Worm (Caenorhabditis elegans) whole organism, mixed stage, embryonic: ENCODE data around the gene ZK945.7.

Experiments
- M03D4.4 ChIP-seq: sonication (generic microtip); optimal IDR thresholded peaks from 2 replicates; lab custom pipeline; 2017; ENCODE audit warnings: mild to moderate bottlenecking, missing genetic modification characterization, missing compliant biosample characterization
- elt-1 ChIP-seq: sonication (generic microtip); optimal IDR thresholded peaks from 2 replicates; lab custom pipeline; 2017; ENCODE audit warnings: missing genetic modification characterization, mild to moderate bottlenecking, missing compliant biosample characterization, antibody characterized with exemption, moderate library complexity, borderline replicate concordance; ENCODE audit not compliant: insufficient read depth
- lin-13 ChIP-seq: fragments of 150-350 bp; optimal IDR thresholded peaks from 2 replicates; lab custom pipeline; 2014; ENCODE audit warnings: missing biosample characterization, missing genetic modification characterization
- lin-32 ChIP-seq: fragments of 200-800 bp; sonication (Bioruptor generic); optimal IDR thresholded peaks from 2 replicates; lab custom pipeline; 2018; ENCODE audit warnings: mild to moderate bottlenecking, missing genetic modification characterization, missing compliant biosample characterization
- lsy-2 ChIP-seq: fragments of 150-350 bp; optimal IDR thresholded peaks from 2 replicates; lab custom pipeline; 2014; ENCODE audit warnings: missing biosample characterization, missing genetic modification characterization
- mab-5 ChIP-seq: fragments of 150-350 bp; optimal IDR thresholded peaks from 2 replicates; lab custom pipeline; 2014; ENCODE audit warnings: missing biosample characterization, missing genetic modification characterization
- mep-1 ChIP-seq: fragments of 150-350 bp; optimal IDR thresholded peaks from 2 replicates; lab custom pipeline; 2017; ENCODE audit warnings: missing biosample characterization, missing genetic modification reagents, missing genetic modification characterization, inconsistent platforms
- mls-2 ChIP-seq: sonication (generic microtip); optimal IDR thresholded peaks from 2 replicates; lab custom pipeline; 2016; ENCODE audit warnings: mild to moderate bottlenecking, missing genetic modification characterization, moderate library complexity, missing compliant biosample characterization
- nhr-237 ChIP-seq: fragments of 150-350 bp; optimal IDR thresholded peaks from 2 replicates; lab custom pipeline; 2014; ENCODE audit warnings: missing biosample characterization, missing genetic modification characterization
- unc-62 ChIP-seq: fragments of 150-350 bp; optimal IDR thresholded peaks from 2 replicates; lab custom pipeline; 2014; ENCODE audit warnings: missing biosample characterization, missing genetic modification reagents, missing genetic modification characterization

DNA sequence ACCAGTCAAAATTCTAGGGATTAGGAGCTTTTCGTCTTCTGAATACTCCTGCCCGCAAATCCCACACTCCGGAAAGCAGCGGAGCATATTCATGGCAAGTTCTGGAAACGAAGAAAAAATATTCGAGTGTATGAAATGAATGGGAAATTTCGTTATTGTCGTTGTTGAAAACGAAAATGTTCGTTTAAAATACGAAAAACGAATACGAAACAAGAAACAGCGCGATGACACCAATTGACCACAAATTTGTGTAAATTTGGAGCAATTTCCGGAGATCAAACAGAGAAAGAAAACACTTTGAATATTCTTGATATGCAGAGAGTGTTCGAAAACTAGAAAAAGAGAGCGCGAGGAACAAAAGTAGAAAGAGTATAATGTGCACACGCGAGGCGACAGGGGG is 2.7 kb downstream of the ZK945.7 start, which contains the start of gene ZK945.4:
- TF ChIP-seq nhr-237 (tag; lab: Kevin White, UChicago), result no peak
- no peak for TF ChIP-seq mep-1 (tag; lab: Kevin White, UChicago)
- no peak for TF ChIP-seq unc-62 (GFP tag; lab: Kevin White, UChicago)
- no peak for TF ChIP-seq lin-32 (GFP tag; lab: Kevin White, UChicago)
- no peak for TF ChIP-seq lsy-2 (tag; lab: Kevin White, UChicago)
- TF ChIP-seq mls-2 (tag; lab: Kevin White, UChicago), result no peak
- no peak for TF ChIP-seq elt-1 (tag; lab: Kevin White, UChicago)
- TF ChIP-seq lin-13, result no peak
- no peak for TF ChIP-seq mab-5 (tag; lab: Kevin White, UChicago)
- TF ChIP-seq M03D4.4 (tag; lab: Kevin White, UChicago), result no peak
